Worm (Caenorhabditis elegans) whole organism, L4 larva: ENCODE measurements around the gene srj-10.

Source experiments
- F10B5.3 ChIP-seq: sonication (generic microtip); optimal IDR thresholded peaks from 2 replicates; lab custom pipeline; 2016; ENCODE audit warnings: mild to moderate bottlenecking, missing genetic modification characterization, missing compliant biosample characterization
- Y75B8A.6 ChIP-seq: fragments of 200-800 bp; sonication (Bioruptor generic); IDR thresholded peaks from 2 replicates; pipeline ENCODE4 v1.3.6; 2022; ENCODE audit warnings: missing genetic modification reagents, missing genetic modification characterization, missing compliant biosample characterization
- aha-1 ChIP-seq: fragments of 150-350 bp; peaks from one replicate; lab custom pipeline; 2014; ENCODE audit warnings: missing biosample characterization, missing genetic modification characterization
- aly-2 ChIP-seq: sonication (generic microtip); optimal IDR thresholded peaks from 2 replicates; lab custom pipeline; 2018; ENCODE audit warnings: missing biosample characterization, missing genetic modification characterization
- ces-1 ChIP-seq: fragments of 150-350 bp; sonication (generic microtip); optimal IDR thresholded peaks from 4 replicates; lab custom pipeline; 2014; ENCODE audit warnings: missing biosample characterization, missing genetic modification reagents, missing genetic modification characterization
- ctbp-1 ChIP-seq: fragments of 200-800 bp; sonication (Bioruptor generic); IDR thresholded peaks from 2 replicates; pipeline ENCODE4 v1.3.6; 2022; ENCODE audit warnings: missing genetic modification reagents, missing genetic modification characterization, missing compliant biosample characterization
- daf-16 ChIP-seq, 3 experiments: sonication (generic microtip); optimal IDR thresholded peaks; 2 replicates each; lab custom pipeline; 2016 to 2017; ENCODE audit warnings: missing genetic modification characterization in 3 of 3, missing genetic modification reagents in 3 of 3, mild to moderate bottlenecking in 2 of 3, missing compliant biosample characterization in 2 of 3, missing biosample characterization in 1 of 3, moderate library complexity in 1 of 3
- dmd-6 ChIP-seq: fragments of 200-800 bp; sonication (Bioruptor generic); IDR thresholded peaks from 2 replicates; pipeline ENCODE4 v1.3.6; 2022; ENCODE audit warnings: missing genetic modification reagents, missing genetic modification characterization, missing compliant biosample characterization
- dmd-8 ChIP-seq: fragments of 200-800 bp; sonication (Bioruptor generic); IDR thresholded peaks from 2 replicates; pipeline ENCODE4 v1.3.6; 2022; ENCODE audit warnings: missing genetic modification characterization, missing compliant biosample characterization
- dve-1 ChIP-seq: sonication (generic microtip); optimal IDR thresholded peaks from 2 replicates; lab custom pipeline; 2017; ENCODE audit warnings: antibody characterized with exemption, mild to moderate bottlenecking, missing genetic modification characterization, missing compliant biosample characterization; ENCODE audit not compliant: insufficient read depth
- fkh-10 ChIP-seq: fragments of 150-350 bp; optimal IDR thresholded peaks from 2 replicates; lab custom pipeline; 2014; ENCODE audit warnings: missing biosample characterization, missing genetic modification reagents, missing genetic modification characterization
- hlh-11 ChIP-seq: fragments of 200-800 bp; sonication (Bioruptor generic); optimal IDR thresholded peaks from 2 replicates; lab custom pipeline; 2018; ENCODE audit warnings: mild to moderate bottlenecking, missing genetic modification characterization, missing compliant biosample characterization
- hlh-30 ChIP-seq: sonication (generic microtip); optimal IDR thresholded peaks from 2 replicates; lab custom pipeline; 2017; ENCODE audit warnings: antibody characterized with exemption, mild to moderate bottlenecking, missing genetic modification characterization, missing compliant biosample characterization; ENCODE audit not compliant: insufficient read depth
- lin-38 ChIP-seq: fragments of 200-800 bp; sonication (Bioruptor generic); IDR thresholded peaks from 2 replicates; pipeline ENCODE4 v1.3.6; 2022; ENCODE audit warnings: missing genetic modification reagents, missing genetic modification characterization, missing compliant biosample characterization
- mdl-1 ChIP-seq, 2 experiments: fragments of 150-350 bp in 1 of 2; sonication (generic microtip) in 1 of 2; optimal IDR thresholded peaks; 2 replicates each; lab custom pipeline; 2014 to 2017; ENCODE audit warnings: missing biosample characterization in 2 of 2, missing genetic modification characterization in 2 of 2
- mxl-2 ChIP-seq: fragments of 200-800 bp; sonication (Bioruptor generic); conservative IDR thresholded peaks from 2 replicates; pipeline ENCODE4 v1.3.6; 2022; ENCODE audit warnings: missing genetic modification reagents, missing genetic modification characterization, missing compliant biosample characterization
- nhr-111 ChIP-seq: fragments of 200-800 bp; sonication (Bioruptor generic); optimal IDR thresholded peaks from 2 replicates; lab custom pipeline; 2018; ENCODE audit warnings: mild to moderate bottlenecking, missing genetic modification characterization, missing compliant biosample characterization
- nhr-28 ChIP-seq: fragments of 150-350 bp; optimal IDR thresholded peaks from 2 replicates; lab custom pipeline; 2014; ENCODE audit warnings: missing biosample characterization, missing genetic modification characterization
- nhr-48 ChIP-seq: sonication (generic microtip); optimal IDR thresholded peaks from 2 replicates; lab custom pipeline; 2016; ENCODE audit warnings: mild to moderate bottlenecking, missing genetic modification characterization, missing compliant biosample characterization
- nhr-6 ChIP-seq: fragments of 150-350 bp; optimal IDR thresholded peaks from 2 replicates; lab custom pipeline; 2014; ENCODE audit warnings: missing biosample characterization, missing genetic modification characterization
- nhr-77 ChIP-seq: fragments of 150-350 bp; optimal IDR thresholded peaks from 2 replicates; lab custom pipeline; 2014; ENCODE audit warnings: missing biosample characterization, missing genetic modification characterization
- pha-4 ChIP-seq, 2 experiments: fragments of 150-350 bp in 1 of 2; fragments of 200-800 bp in 1 of 2; sonication (Bioruptor generic) in 1 of 2; IDR thresholded peaks in 1 of 2; optimal IDR thresholded peaks in 1 of 2; 2 replicates each; pipeline versions ENCODE4 v1.3.6 to Lab custom; 2014 to 2022; ENCODE audit warnings: missing genetic modification characterization in 2 of 2, missing genetic modification reagents in 2 of 2, missing biosample characterization in 1 of 2, missing compliant biosample characterization in 1 of 2
- php-3 ChIP-seq: fragments of 200-800 bp; sonication (Bioruptor generic); IDR thresholded peaks from 2 replicates; pipeline ENCODE4 v1.3.6; 2022; ENCODE audit warnings: missing genetic modification reagents, missing genetic modification characterization, missing compliant biosample characterization
- pqm-1 ChIP-seq: sonication (generic microtip); optimal IDR thresholded peaks from 2 replicates; lab custom pipeline; 2017; ENCODE audit warnings: missing biosample characterization, missing genetic modification characterization
- skn-1 ChIP-seq: fragments of 150-350 bp; optimal IDR thresholded peaks from 2 replicates; lab custom pipeline; 2014; ENCODE audit warnings: missing biosample characterization, missing genetic modification characterization
- spr-3 ChIP-seq: fragments of 200-800 bp; sonication (Bioruptor generic); optimal IDR thresholded peaks from 2 replicates; lab custom pipeline; 2018; ENCODE audit warnings: mild to moderate bottlenecking, missing genetic modification characterization, missing compliant biosample characterization
- tag-97 ChIP-seq: fragments of 200-800 bp; sonication (Bioruptor generic); IDR thresholded peaks from 2 replicates; pipeline ENCODE4 v1.3.6; 2022; ENCODE audit warnings: missing genetic modification characterization, missing compliant biosample characterization
- tra-1 ChIP-seq: fragments of 200-800 bp; sonication (Bioruptor generic); IDR thresholded peaks from 2 replicates; pipeline ENCODE4 v1.3.6; 2022; ENCODE audit warnings: missing genetic modification reagents, missing genetic modification characterization, missing compliant biosample characterization
- unc-62 ChIP-seq, 3 experiments: fragments of 150-350 bp in 1 of 3; sonication (generic microtip); optimal IDR thresholded peaks in 2 of 3; peaks in 1 of 3; 1 replicate in 1 of 3; 2 replicates in 2 of 3; lab custom pipeline; 2014 to 2017; ENCODE audit warnings: missing biosample characterization in 3 of 3, missing genetic modification characterization in 3 of 3, missing genetic modification reagents in 3 of 3, missing genotype in 1 of 3
- ztf-11 ChIP-seq: fragments of 150-350 bp; optimal IDR thresholded peaks from 2 replicates; lab custom pipeline; 2014; ENCODE audit warnings: missing biosample characterization, missing genetic modification characterization

srj-10 gene

ce11 chrV:16100103-16100730 lies 26.5 kb upstream of the srj-10 start, which contains the start of gene cth-1:
Gene cth-1, plus strand, starts transcription at chrV:16100680.
- TF ChIP-seq ztf-11 (tag; lab: Kevin White, UChicago) (no peak), tra-1 (GFP tag; lab: Robert Waterston, UW) (no peak), dmd-6 (GFP tag; lab: Robert Waterston, UW) (peak; percentile 69), nhr-48 (tag; lab: Kevin White, UChicago) (peak; percentile 74), dve-1 (tag; lab: Kevin White, UChicago) (peak; percentile 66), daf-16 (GFP tag; optimal IDR thresholded peaks at IDR 0.05; lab: Kevin White, UChicago) (no peak), daf-16 (tag; optimal IDR thresholded peaks at IDR 0.05; lab: Kevin White, UChicago) (peak; percentile 50), unc-62 (GFP tag; optimal IDR thresholded peaks at IDR 0.05 in 1 of 2; lab: Kevin White, UChicago) (peak in 1 of 2 experiments; percentile 27), unc-62 (tag; optimal IDR thresholded peaks at IDR 0.05; lab: Kevin White, UChicago) (no peak), pqm-1 (tag; lab: Kevin White, UChicago) (peak; percentile 64), lin-38 (GFP tag; lab: Robert Waterston, UW) (no peak), aha-1 (tag; lab: Kevin White, UChicago) (peak; percentile 63), hlh-11 (peak; percentile 27), nhr-28 (peak; percentile 97), hlh-30 (peak; percentile 32)

DNA sequence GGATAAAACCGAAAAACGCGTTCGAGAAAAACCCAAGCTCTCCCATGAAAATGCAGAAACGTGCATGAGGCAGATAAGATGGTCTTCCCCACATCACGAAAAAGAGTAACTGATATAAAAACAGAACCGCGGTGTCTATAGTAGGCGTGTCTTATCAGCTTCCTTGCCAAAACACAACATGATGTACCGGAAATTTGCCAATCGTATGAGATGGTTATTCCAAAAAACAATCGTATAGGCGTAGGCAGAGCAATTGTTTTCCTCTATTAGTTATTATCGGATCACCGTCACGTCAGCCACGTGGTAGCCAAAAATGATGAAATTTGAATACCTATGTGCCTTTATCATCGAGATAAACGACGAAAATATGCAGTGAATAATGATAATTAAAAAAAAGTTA lies 25.7 kb upstream of the srj-10 start, which contains the start of gene str-7:
TSS of gene str-7 (minus strand) at position 101 of the 400 bp plus-strand sequence.
- TF ChIP-seq tag-97, result no peak
- no peak for TF ChIP-seq ztf-11 (tag; lab: Kevin White, UChicago)
- TF ChIP-seq aha-1 (tag; lab: Kevin White, UChicago), result no peak
- no peak for TF ChIP-seq fkh-10 (GFP tag; lab: Kevin White, UChicago)
- no peak for TF ChIP-seq lin-38 (GFP tag; lab: Robert Waterston, UW)
- no peak for TF ChIP-seq dmd-8 (GFP tag; lab: Robert Waterston, UW)

ce11 chrV:16094862-16095261 lies 21.1 kb upstream of the srj-10 start:
- TF ChIP-seq daf-16 (GFP tag; optimal IDR thresholded peaks at IDR 0.05; lab: Kevin White, UChicago) (no peak), daf-16 (tag; optimal IDR thresholded peaks at IDR 0.05; lab: Kevin White, UChicago) (peak; percentile 66), ces-1 (GFP tag; lab: Kevin White, UChicago) (no peak), dve-1 (tag; lab: Kevin White, UChicago) (peak; percentile 11), nhr-6 (tag; lab: Kevin White, UChicago) (no peak), unc-62 (GFP tag; optimal IDR thresholded peaks at IDR 0.05 in 1 of 2; lab: Kevin White, UChicago) (peak in 1 of 2 experiments; percentile 94), unc-62 (tag; optimal IDR thresholded peaks at IDR 0.05; lab: Kevin White, UChicago) (no peak), nhr-28 (peak; percentile 97)

DNA sequence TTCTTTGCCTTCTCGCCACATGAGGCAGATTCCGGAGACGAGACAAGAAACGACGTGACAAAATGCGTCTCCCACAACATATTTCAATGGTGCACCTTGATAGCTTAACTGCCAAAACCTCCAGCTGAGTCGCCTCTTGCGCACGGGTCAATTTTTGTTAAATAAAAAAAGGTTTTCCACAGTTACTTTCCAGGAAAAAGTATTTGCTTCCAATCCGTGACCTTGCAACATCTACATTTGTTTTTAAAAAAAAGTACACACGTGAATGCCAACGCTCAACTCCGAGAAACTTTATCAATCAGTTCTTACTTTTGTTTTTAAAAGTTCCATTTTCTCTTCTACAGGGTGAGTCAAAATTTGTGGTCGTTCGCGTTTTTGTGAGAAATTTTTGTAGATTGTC lies 20.5 kb upstream of the srj-10 start, which contains the start of gene F22B8.7:
TSS of gene F22B8.7 (plus strand) at position 301 of the 400 bp plus-strand sequence.
- TF ChIP-seq F10B5.3 (no peak), nhr-111 (GFP tag; lab: Kevin White, UChicago) (no peak), skn-1 (tag; lab: Kevin White, UChicago) (no peak), spr-3 (GFP tag; lab: Kevin White, UChicago) (no peak)

DNA sequence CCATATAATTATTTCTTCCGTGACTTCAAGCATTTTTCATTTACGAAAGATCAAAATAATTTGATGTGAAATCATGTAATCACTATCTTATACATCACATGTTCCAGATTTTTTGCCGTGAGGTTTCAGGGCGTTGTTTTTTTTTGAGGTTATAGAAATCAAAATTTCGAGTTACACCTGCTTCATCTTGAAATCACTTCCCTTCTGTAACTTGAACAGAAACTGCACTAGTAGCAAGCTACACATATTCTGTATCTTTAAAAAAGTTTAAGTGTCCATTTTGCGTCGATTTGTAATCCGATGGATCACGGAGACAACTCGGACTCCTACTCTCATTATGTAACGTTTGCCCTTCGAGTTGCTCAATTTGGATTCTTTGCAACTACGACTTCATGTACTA lies 16.9 kb upstream of the srj-10 start, which contains the start of gene F22B8.3:
TSS of gene F22B8.3 (plus strand) at position 301 of the 400 bp plus-strand sequence.
- TF ChIP-seq unc-62 (GFP tag; optimal IDR thresholded peaks at IDR 0.05 in 1 of 2; lab: Kevin White, UChicago) (peak in 1 of 2 experiments; percentile 48), unc-62 (tag; optimal IDR thresholded peaks at IDR 0.05; lab: Kevin White, UChicago) (no peak), dve-1 (tag; lab: Kevin White, UChicago) (no peak), aly-2 (tag; lab: Kevin White, UChicago) (no peak), mdl-1 (tag; optimal IDR thresholded peaks at IDR 0.05; lab: Kevin White, UChicago) (no peak)

ce11 chrV:16080678-16081077 lies 6.9 kb upstream of the srj-10 start:
- TF ChIP-seq php-3 (GFP tag; lab: Robert Waterston, UW) (0 out of 2 replicates have a peak, but pooled peaks have one; percentile 27), mxl-2 (GFP tag; lab: Robert Waterston, UW) (no peak), dve-1 (tag; lab: Kevin White, UChicago) (peak; percentile 27), nhr-77 (tag; lab: Kevin White, UChicago) (no peak), Y75B8A.6 (GFP tag; lab: Robert Waterston, UW) (no peak), pha-4 (GFP tag; IDR thresholded peaks at IDR 0.05; lab: Robert Waterston, UW) (no peak), pha-4 (tag; optimal IDR thresholded peaks at IDR 0.05; lab: Kevin White, UChicago) (peak; percentile 7), nhr-28 (peak; percentile 87), daf-16 (GFP tag; optimal IDR thresholded peaks at IDR 0.05; lab: Kevin White, UChicago) (no peak), daf-16 (tag; optimal IDR thresholded peaks at IDR 0.05; lab: Kevin White, UChicago) (peak; percentile 86), ctbp-1 (GFP tag; lab: Robert Waterston, UW) (no peak)
